Fruit fly (Drosophila melanogaster) whole organism, embryonic: ENCODE results near the gene Tcs6.

Source experiments
- Atf-2 ChIP-seq: fragments of 200-800 bp; sonication (Bioruptor generic); optimal IDR thresholded peaks from 2 replicates; lab custom pipeline; 2016; ENCODE audit warnings: missing biosample characterization, missing genetic modification characterization
- BtbVII ChIP-seq: fragments of 200-800 bp; sonication (Bioruptor generic); optimal IDR thresholded peaks from 3 replicates; lab custom pipeline; 2017; ENCODE audit warnings: missing biosample characterization, mild to moderate bottlenecking, missing genetic modification characterization
- CG11093 ChIP-seq: fragments of 200-800 bp; sonication (Bioruptor generic); IDR thresholded peaks from 3 replicates; pipeline ENCODE4 v1.3.6; 2022; ENCODE audit warnings: missing biosample characterization, missing genetic modification characterization
- CG12155 ChIP-seq: fragments of 200-800 bp; sonication (Bioruptor generic); optimal IDR thresholded peaks from 3 replicates; lab custom pipeline; 2016; ENCODE audit warnings: missing biosample characterization, missing genetic modification characterization
- CG12391 ChIP-seq: fragments of 200-800 bp; sonication (Bioruptor generic); optimal IDR thresholded peaks from 3 replicates; lab custom pipeline; 2018; ENCODE audit warnings: missing biosample characterization, mild to moderate bottlenecking, missing genetic modification characterization, moderate library complexity
- CG12769 ChIP-seq: fragments of 200-800 bp; sonication (Bioruptor generic); optimal IDR thresholded peaks from 2 replicates; lab custom pipeline; 2019; ENCODE audit warnings: missing biosample characterization, mild to moderate bottlenecking, missing genetic modification characterization, moderate library complexity
- CG13296 ChIP-seq: fragments of 200-800 bp; sonication (Bioruptor generic); optimal IDR thresholded peaks from 3 replicates; lab custom pipeline; 2018; ENCODE audit warnings: missing biosample characterization, mild to moderate bottlenecking, missing genetic modification characterization
- CG13424 ChIP-seq: fragments of 200-800 bp; sonication (Bioruptor generic); optimal IDR thresholded peaks from 2 replicates; lab custom pipeline; 2019; ENCODE audit warnings: missing biosample characterization, mild to moderate bottlenecking, missing genetic modification characterization, moderate library complexity
- CG15479 ChIP-seq: fragments of 200-800 bp; sonication (Bioruptor generic); optimal IDR thresholded peaks from 3 replicates; lab custom pipeline; 2019; ENCODE audit warnings: missing biosample characterization, mild to moderate bottlenecking, missing genetic modification characterization, moderate library complexity
- CG18476 ChIP-seq: fragments of 200-800 bp; sonication (Bioruptor generic); optimal IDR thresholded peaks from 2 replicates; lab custom pipeline; 2016; ENCODE audit warnings: missing biosample characterization, mild to moderate bottlenecking, missing genetic modification characterization
- CG2875 ChIP-seq: fragments of 200-800 bp; sonication (Bioruptor generic); optimal IDR thresholded peaks from 2 replicates; lab custom pipeline; 2017; ENCODE audit warnings: missing biosample characterization, mild to moderate bottlenecking, missing genetic modification characterization, missing genetic modification reagents
- CG32772 ChIP-seq: fragments of 200-800 bp; sonication (Bioruptor generic); IDR thresholded peaks from 2 replicates; pipeline ENCODE4 v1.3.6; 2022; ENCODE audit warnings: missing biosample characterization, missing genetic modification characterization
- CG34224 ChIP-seq: fragments of 200-800 bp; sonication (Bioruptor generic); IDR thresholded peaks from 3 replicates; pipeline ENCODE4 v1.3.6; 2022; ENCODE audit warnings: missing biosample characterization, missing genetic modification characterization; ENCODE audit not compliant: partially characterized antibody
- CG4360 ChIP-seq: fragments of 200-800 bp; sonication (Bioruptor generic); IDR thresholded peaks from 2 replicates; pipeline ENCODE4 v1.3.6; 2022; ENCODE audit warnings: missing biosample characterization, missing genetic modification characterization
- CG4707 ChIP-seq: fragments of 200-800 bp; sonication (Bioruptor generic); optimal IDR thresholded peaks from 2 replicates; lab custom pipeline; 2018; ENCODE audit warnings: missing biosample characterization, mild to moderate bottlenecking, missing genetic modification characterization, moderate library complexity
- CG7839 ChIP-seq: fragments of 200-800 bp; sonication (Bioruptor generic); optimal IDR thresholded peaks from 3 replicates; lab custom pipeline; 2018; ENCODE audit warnings: missing biosample characterization, mild to moderate bottlenecking, missing genetic modification characterization, moderate library complexity
- CG8944 ChIP-seq: fragments of 200-800 bp; sonication (Bioruptor generic); optimal IDR thresholded peaks from 3 replicates; lab custom pipeline; 2016; ENCODE audit warnings: missing biosample characterization, missing genetic modification characterization
- CG9437 ChIP-seq: fragments of 200-800 bp; sonication (Bioruptor generic); optimal IDR thresholded peaks from 2 replicates; lab custom pipeline; 2018; ENCODE audit warnings: missing biosample characterization, mild to moderate bottlenecking, missing genetic modification characterization
- ERR ChIP-seq: fragments of 200-800 bp; sonication (Bioruptor generic); optimal IDR thresholded peaks from 2 replicates; lab custom pipeline; 2016; ENCODE audit warnings: missing biosample characterization, missing genetic modification characterization
- Eip74EF ChIP-seq, 2 experiments: fragments of 200-800 bp in 1 of 2; fragments of >200 bp in 1 of 2; sonication (Bioruptor generic) in 1 of 2; optimal IDR thresholded peaks; 2 replicates each; lab custom pipeline; 2017 to 2019; ENCODE audit warnings: missing biosample characterization in 2 of 2, missing genetic modification characterization in 2 of 2, mild to moderate bottlenecking in 1 of 2, moderate library complexity in 1 of 2
- Fer2 ChIP-seq: fragments of 200-800 bp; sonication (Bioruptor generic); optimal IDR thresholded peaks from 2 replicates; lab custom pipeline; 2018; ENCODE audit warnings: missing biosample characterization, mild to moderate bottlenecking, missing genetic modification characterization, moderate library complexity
- HLH3B ChIP-seq: fragments of 200-800 bp; sonication (Bioruptor generic); IDR thresholded peaks from 2 replicates; pipeline ENCODE4 v1.3.6; 2022; ENCODE audit warnings: missing biosample characterization, missing genetic modification characterization
- Hey ChIP-seq: fragments of 200-800 bp; sonication (Bioruptor generic); optimal IDR thresholded peaks from 3 replicates; lab custom pipeline; 2018; ENCODE audit warnings: missing biosample characterization, mild to moderate bottlenecking, missing genetic modification characterization
- Mes4 ChIP-seq: fragments of 200-800 bp; sonication (Bioruptor generic); optimal IDR thresholded peaks from 2 replicates; lab custom pipeline; 2016; ENCODE audit warnings: missing biosample characterization, missing genetic modification characterization
- Sox100B ChIP-seq: fragments of 200-800 bp; sonication (Bioruptor generic); optimal IDR thresholded peaks from 3 replicates; lab custom pipeline; 2018; ENCODE audit warnings: missing biosample characterization, mild to moderate bottlenecking, missing genetic modification characterization
- Sox102F ChIP-seq: fragments of 200-800 bp; sonication (Bioruptor generic); optimal IDR thresholded peaks from 2 replicates; lab custom pipeline; 2018; ENCODE audit warnings: missing biosample characterization, mild to moderate bottlenecking, missing genetic modification characterization, moderate library complexity
- Tbp ChIP-seq: fragments of >200 bp; optimal IDR thresholded peaks from 2 replicates; lab custom pipeline; 2018; ENCODE audit warnings: missing biosample characterization, missing genetic modification characterization
- al ChIP-seq: fragments of 200-800 bp; sonication (Bioruptor generic); IDR thresholded peaks from 2 replicates; pipeline ENCODE4 v1.3.6; 2022; ENCODE audit warnings: missing biosample characterization, missing genetic modification characterization
- aop ChIP-seq: fragments of 200-800 bp; sonication (Bioruptor generic); IDR thresholded peaks from 2 replicates; pipeline ENCODE4 v1.3.6; 2022; ENCODE audit warnings: missing biosample characterization, missing genetic modification characterization
- cad ChIP-seq: fragments of >200 bp; optimal IDR thresholded peaks from 2 replicates; lab custom pipeline; 2017; ENCODE audit warnings: missing biosample characterization, missing genetic modification characterization
- cas ChIP-seq: fragments of 200-800 bp; sonication (Bioruptor generic); IDR thresholded peaks from 2 replicates; pipeline ENCODE4 v1.3.6; 2022; ENCODE audit warnings: missing biosample characterization, missing genetic modification characterization
- chm ChIP-seq: fragments of 200-800 bp; sonication (Bioruptor generic); IDR thresholded peaks from 2 replicates; pipeline ENCODE4 v1.3.6; 2022; ENCODE audit warnings: missing biosample characterization, missing genetic modification characterization
- croc ChIP-seq: fragments of 200-800 bp; sonication (Bioruptor generic); conservative IDR thresholded peaks from 3 replicates; pipeline ENCODE4 v1.3.6; 2022; ENCODE audit warnings: missing biosample characterization, missing genetic modification characterization
- da ChIP-seq: fragments of 200-800 bp; sonication (Bioruptor generic); optimal IDR thresholded peaks from 2 replicates; lab custom pipeline; 2016; ENCODE audit warnings: missing biosample characterization, missing genetic modification characterization
- dmrt11E ChIP-seq: fragments of 200-800 bp; sonication (Bioruptor generic); optimal IDR thresholded peaks from 3 replicates; lab custom pipeline; 2018; ENCODE audit warnings: missing biosample characterization, mild to moderate bottlenecking, missing genetic modification characterization, moderate library complexity
- dpn ChIP-seq, 2 experiments: fragments of 200-800 bp; sonication (Bioruptor generic); optimal IDR thresholded peaks; 3 replicates each; lab custom pipeline; 2016; ENCODE audit warnings: missing biosample characterization in 2 of 2, missing genetic modification characterization in 2 of 2
- gcm ChIP-seq: fragments of 200-800 bp; sonication (Bioruptor generic); optimal IDR thresholded peaks from 2 replicates; lab custom pipeline; 2019; ENCODE audit warnings: missing biosample characterization, mild to moderate bottlenecking, missing genetic modification characterization, moderate library complexity
- gfzf ChIP-seq: fragments of 200-800 bp; sonication (Bioruptor generic); optimal IDR thresholded peaks from 2 replicates; lab custom pipeline; 2016; ENCODE audit warnings: missing biosample characterization, mild to moderate bottlenecking, missing genetic modification characterization, moderate library complexity
- klu ChIP-seq: fragments of 200-800 bp; sonication (Bioruptor generic); IDR thresholded peaks from 2 replicates; pipeline ENCODE4 v1.3.6; 2022; ENCODE audit warnings: missing biosample characterization, missing genetic modification characterization
- kni ChIP-seq: fragments of 200-800 bp; sonication (Bioruptor generic); optimal IDR thresholded peaks from 3 replicates; lab custom pipeline; 2017; ENCODE audit warnings: mild to moderate bottlenecking, missing biosample characterization, missing genetic modification reagents, missing genetic modification characterization
- lola ChIP-seq, 3 experiments: fragments of >200 bp in 2 of 3; fragments of 200-800 bp in 1 of 3; sonication (Bioruptor generic) in 1 of 3; optimal IDR thresholded peaks; 2 replicates each; lab custom pipeline; 2017 to 2019; ENCODE audit warnings: missing biosample characterization in 3 of 3, missing genetic modification characterization in 3 of 3, mild to moderate bottlenecking in 1 of 3, moderate library complexity in 1 of 3
- mirr ChIP-seq: fragments of 200-800 bp; sonication (Bioruptor generic); optimal IDR thresholded peaks from 3 replicates; lab custom pipeline; 2018; ENCODE audit warnings: missing biosample characterization, mild to moderate bottlenecking, missing genetic modification characterization
- oc ChIP-seq: fragments of 200-800 bp; sonication (Bioruptor generic); optimal IDR thresholded peaks from 2 replicates; lab custom pipeline; 2018; ENCODE audit warnings: missing biosample characterization, mild to moderate bottlenecking, missing genetic modification characterization, moderate library complexity
- onecut ChIP-seq: fragments of 200-800 bp; sonication (Bioruptor generic); IDR thresholded peaks from 2 replicates; pipeline ENCODE4 v1.3.6; 2022; ENCODE audit warnings: missing biosample characterization, missing genetic modification characterization
- salm ChIP-seq: fragments of 200-800 bp; sonication (Bioruptor generic); optimal IDR thresholded peaks from 2 replicates; lab custom pipeline; 2018; ENCODE audit warnings: missing biosample characterization, mild to moderate bottlenecking, missing genetic modification characterization
- sob ChIP-seq: fragments of 200-800 bp; sonication (Bioruptor generic); IDR thresholded peaks from 2 replicates; pipeline ENCODE4 v1.3.6; 2022; ENCODE audit warnings: missing biosample characterization, missing genetic modification characterization
- tio ChIP-seq: fragments of 200-800 bp; sonication (Bioruptor generic); optimal IDR thresholded peaks from 2 replicates; lab custom pipeline; 2017; ENCODE audit warnings: missing biosample characterization, missing genetic modification characterization, inconsistent platforms
- wor ChIP-seq: fragments of 200-800 bp; sonication (Bioruptor generic); IDR thresholded peaks from 2 replicates; pipeline ENCODE4 v1.3.6; 2022; ENCODE audit warnings: missing biosample characterization, missing genetic modification characterization
- zen2 ChIP-seq: fragments of 200-800 bp; sonication (Bioruptor generic); IDR thresholded peaks from 3 replicates; pipeline ENCODE4 v1.3.6; 2022; ENCODE audit warnings: missing biosample characterization, missing genetic modification characterization; ENCODE audit not compliant: partially characterized antibody

The Tcs6 gene

DNA sequence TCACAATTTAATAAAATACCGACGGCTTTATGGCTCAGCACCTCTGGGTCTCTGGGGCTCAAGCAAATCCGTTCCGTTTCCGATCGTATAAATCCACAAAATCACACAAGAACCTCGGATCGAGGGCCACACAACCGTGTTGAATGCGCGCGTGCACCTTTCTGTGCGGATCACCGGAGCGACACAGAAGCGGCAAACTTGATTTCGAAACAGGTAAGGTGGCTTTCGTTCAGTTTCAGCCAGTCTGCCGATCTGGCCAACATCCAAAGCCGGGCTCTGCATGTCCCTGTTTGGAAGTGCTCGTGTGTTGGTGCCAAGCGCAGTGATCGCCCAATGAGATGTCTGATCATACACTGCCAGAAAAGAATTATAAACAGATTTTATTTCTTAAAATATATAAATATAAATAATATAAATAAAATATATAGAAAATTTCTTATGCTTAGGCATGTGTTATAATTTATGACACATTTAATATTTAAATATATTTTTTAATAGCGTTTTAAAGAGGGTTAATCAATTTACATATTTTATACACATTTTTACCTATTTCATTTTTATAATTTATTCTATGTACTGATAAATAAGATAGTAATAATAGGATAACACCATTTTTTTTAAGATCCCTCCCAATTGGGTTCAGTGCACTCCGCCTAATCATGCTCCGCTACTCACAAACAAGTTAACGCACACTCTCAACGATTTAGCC is 40.6 kb upstream of the Tcs6 start, which contains the start of gene dysf (continued):
- TF ChIP-seq dpn (GFP tag; optimal IDR thresholded peaks at IDR 0.05; lab: Kevin White, UChicago) = peak in 1 of 2 experiments; percentile 48
- TF ChIP-seq wor (GFP tag; lab: Robert Waterston, UW) = peak; percentile 30; the same call in 1 of the 2 replicates
- TF ChIP-seq CG8944 (GFP tag; lab: Kevin White, UChicago) = no peak
- peak; percentile 85 for TF ChIP-seq CG13424 (tag; lab: Kevin White, UChicago)
- peak; percentile 84 for TF ChIP-seq CG7839 (tag; lab: Kevin White, UChicago)
- TF ChIP-seq cad (GFP tag; lab: Kevin White, UChicago) = no peak
- peak; percentile 11; the same call in 1 of the 2 replicates for TF ChIP-seq CG32772 (GFP tag; lab: Robert Waterston, UW)
- TF ChIP-seq klu = peak; percentile 18; the same call in 1 of the 2 replicates
- TF ChIP-seq Tbp = no peak
- no peak for TF ChIP-seq Hey (tag; lab: Kevin White, UChicago)
- TF ChIP-seq CG4707 (GFP tag; lab: Kevin White, UChicago) = no peak
- no peak for TF ChIP-seq mirr
- peak; percentile 75 for TF ChIP-seq CG9437 (GFP tag; lab: Kevin White, UChicago)
- TF ChIP-seq CG12155 = peak; percentile 26
- TF ChIP-seq chm = no peak
- peak in 1 of 2 experiments; percentile 45 for TF ChIP-seq Eip74EF (GFP tag; optimal IDR thresholded peaks at IDR 0.05; lab: Kevin White, UChicago)
- TF ChIP-seq CG15479 (GFP tag; lab: Kevin White, UChicago) = no peak
- TF ChIP-seq Sox102F (GFP tag; lab: Kevin White, UChicago) = peak; percentile 61
- no peak for TF ChIP-seq CG11093
- peak; percentile 65 for TF ChIP-seq gcm (GFP tag; lab: Kevin White, UChicago)
- TF ChIP-seq CG18476 (GFP tag; lab: Kevin White, UChicago) = peak; percentile 47
- peak; percentile 38 for TF ChIP-seq BtbVII (GFP tag; lab: Kevin White, UChicago)
- TF ChIP-seq oc (tag; lab: Kevin White, UChicago) = no peak
- TF ChIP-seq dmrt11E (tag; lab: Kevin White, UChicago) = peak; percentile 87
- TF ChIP-seq tio (GFP tag; lab: Kevin White, UChicago) = peak; percentile 22
- no peak for TF ChIP-seq CG4360 (GFP tag; lab: Robert Waterston, UW)
- TF ChIP-seq Sox100B = peak; percentile 85
- no peak for TF ChIP-seq ERR (GFP tag; lab: Kevin White, UChicago)
- no peak for TF ChIP-seq aop (GFP tag; lab: Robert Waterston, UW)
- no peak for TF ChIP-seq da
- TF ChIP-seq Atf-2 (GFP tag; lab: Kevin White, UChicago) = no peak
- no peak for TF ChIP-seq zen2 (GFP tag; lab: Robert Waterston, UW)
- TF ChIP-seq CG2875 = peak; percentile 51
- TF ChIP-seq kni (GFP tag; lab: Kevin White, UChicago) = no peak
- TF ChIP-seq salm (tag; lab: Kevin White, UChicago) = no peak
- no peak for TF ChIP-seq gfzf (GFP tag; lab: Kevin White, UChicago)
- peak; percentile 58 for TF ChIP-seq al
- 0 out of 2 replicates have a peak, but pooled peaks have one; percentile 25 for TF ChIP-seq sob (GFP tag; lab: Robert Waterston, UW)
- TF ChIP-seq CG12769 = no peak
- TF ChIP-seq Mes4 (GFP tag; lab: Kevin White, UChicago) = no peak
- no peak for TF ChIP-seq cas (GFP tag; lab: Robert Waterston, UW)
- TF ChIP-seq croc (GFP tag; lab: Robert Waterston, UW) = no peak; the same call in 2 of the 3 replicates
- TF ChIP-seq onecut (GFP tag; lab: Robert Waterston, UW) = no peak
- peak; percentile 77 for TF ChIP-seq CG12391 (tag; lab: Kevin White, UChicago)
- peak; percentile 56 for TF ChIP-seq CG13296 (GFP tag; lab: Kevin White, UChicago)
- peak in 1 of 3 experiments; percentile 89 for TF ChIP-seq lola (GFP tag; optimal IDR thresholded peaks at IDR 0.05; lab: Kevin White, UChicago)
- TF ChIP-seq CG34224 (GFP tag; lab: Robert Waterston, UW) = no peak
- TF ChIP-seq HLH3B (GFP tag; lab: Robert Waterston, UW) = peak; percentile 63
- TF ChIP-seq Fer2 (tag; lab: Kevin White, UChicago) = peak; percentile 14
